Worm (Caenorhabditis elegans) whole organism, L4 larva: ENCODE data around the gene spin-2.

Experiments
- D1046.2 ChIP-seq: fragments of 200-800 bp; sonication (Bioruptor generic); IDR thresholded peaks from 2 replicates; pipeline ENCODE4 v1.3.6; 2022; ENCODE audit warnings: missing genetic modification characterization, missing compliant biosample characterization
- F44E2.7 ChIP-seq: fragments of 200-800 bp; sonication (Bioruptor generic); IDR thresholded peaks from 2 replicates; pipeline ENCODE4 v2.1.2; 2022; ENCODE audit warnings: missing genetic modification characterization, missing compliant biosample characterization
- Y105C5A.15 ChIP-seq: fragments of 200-800 bp; sonication (Bioruptor generic); IDR thresholded peaks from 2 replicates; pipeline ENCODE4 v1.3.6; 2022; ENCODE audit warnings: missing genetic modification characterization, missing compliant biosample characterization
- Y48G9A.11 ChIP-seq: fragments of 200-800 bp; sonication (Bioruptor generic); IDR thresholded peaks from 2 replicates; pipeline ENCODE4 v1.3.6; 2022; ENCODE audit warnings: missing genetic modification reagents, missing genetic modification characterization, missing compliant biosample characterization
- ZK546.5 ChIP-seq, 2 experiments: sonication (generic microtip); optimal IDR thresholded peaks; 2 replicates each; lab custom pipeline; 2017; ENCODE audit warnings: missing biosample characterization in 2 of 2, missing genetic modification characterization in 2 of 2
- ama-1 ChIP-seq: fragments of 150-350 bp; optimal IDR thresholded peaks from 2 replicates; lab custom pipeline; 2014; ENCODE audit warnings: inconsistent platforms, mixed read lengths
- ceh-20 ChIP-seq: fragments of 200-800 bp; sonication (Bioruptor generic); IDR thresholded peaks from 2 replicates; pipeline ENCODE4 v1.3.6; 2022; ENCODE audit warnings: missing genetic modification reagents, missing genetic modification characterization, missing compliant biosample characterization
- ctbp-1 ChIP-seq: fragments of 200-800 bp; sonication (Bioruptor generic); IDR thresholded peaks from 2 replicates; pipeline ENCODE4 v1.3.6; 2022; ENCODE audit warnings: missing genetic modification reagents, missing genetic modification characterization, missing compliant biosample characterization
- dmd-8 ChIP-seq: fragments of 200-800 bp; sonication (Bioruptor generic); IDR thresholded peaks from 2 replicates; pipeline ENCODE4 v1.3.6; 2022; ENCODE audit warnings: missing genetic modification characterization, missing compliant biosample characterization
- dmd-9 ChIP-seq: fragments of 200-800 bp; sonication (Bioruptor generic); IDR thresholded peaks from 2 replicates; pipeline ENCODE4 v1.3.6; 2022; ENCODE audit warnings: missing genetic modification reagents, missing genetic modification characterization, missing compliant biosample characterization
- dpl-1 ChIP-seq: fragments of 150-350 bp; optimal IDR thresholded peaks from 2 replicates; lab custom pipeline; 2014; ENCODE audit warnings: missing biosample characterization, missing genetic modification reagents, missing genetic modification characterization
- egl-27 ChIP-seq: sonication (generic microtip); optimal IDR thresholded peaks from 3 replicates; lab custom pipeline; 2017; ENCODE audit warnings: missing biosample characterization, missing genetic modification reagents, missing genetic modification characterization
- egl-43 ChIP-seq: fragments of 200-800 bp; sonication (Bioruptor generic); IDR thresholded peaks from 2 replicates; pipeline ENCODE4 v1.3.6; 2022; ENCODE audit warnings: missing genetic modification reagents, missing genetic modification characterization, missing compliant biosample characterization
- fkh-10 ChIP-seq: fragments of 150-350 bp; optimal IDR thresholded peaks from 2 replicates; lab custom pipeline; 2014; ENCODE audit warnings: missing biosample characterization, missing genetic modification reagents, missing genetic modification characterization
- hif-1 ChIP-seq, 2 experiments: sonication (generic microtip); optimal IDR thresholded peaks; 2 replicates each; lab custom pipeline; 2016 to 2017; ENCODE audit warnings: missing compliant biosample characterization in 2 of 2, missing genetic modification characterization in 2 of 2, missing genetic modification reagents in 2 of 2, missing genotype in 2 of 2, mild to moderate bottlenecking in 1 of 2
- lin-1 ChIP-seq: fragments of 200-800 bp; sonication (Bioruptor generic); IDR thresholded peaks from 2 replicates; pipeline ENCODE4 v1.3.6; 2022; ENCODE audit warnings: missing genetic modification reagents, missing genetic modification characterization, missing compliant biosample characterization
- lin-15B ChIP-seq: fragments of 150-350 bp; sonication (generic microtip); optimal IDR thresholded peaks from 3 replicates; lab custom pipeline; 2014; ENCODE audit warnings: missing biosample characterization, missing genetic modification characterization
- lin-29 ChIP-seq: fragments of 200-800 bp; sonication (Bioruptor generic); IDR thresholded peaks from 2 replicates; pipeline ENCODE4 v1.3.6; 2022; ENCODE audit warnings: missing genetic modification reagents, missing genetic modification characterization, missing compliant biosample characterization
- madf-9 ChIP-seq: fragments of 200-800 bp; sonication (Bioruptor generic); conservative IDR thresholded peaks from 2 replicates; pipeline ENCODE4 v1.3.6; 2022; ENCODE audit warnings: missing genetic modification reagents, missing genetic modification characterization, missing compliant biosample characterization
- mdl-1 ChIP-seq, 2 experiments: fragments of 150-350 bp in 1 of 2; sonication (generic microtip) in 1 of 2; optimal IDR thresholded peaks; 2 replicates each; lab custom pipeline; 2014 to 2017; ENCODE audit warnings: missing biosample characterization in 2 of 2, missing genetic modification characterization in 2 of 2
- mdt-29 ChIP-seq: fragments of 200-800 bp; sonication (Bioruptor generic); IDR thresholded peaks from 2 replicates; pipeline ENCODE4 v1.3.6; 2022; ENCODE audit warnings: missing genetic modification reagents, missing genetic modification characterization, missing compliant biosample characterization
- mxl-3 ChIP-seq: fragments of 200-800 bp; sonication (Bioruptor generic); optimal IDR thresholded peaks from 2 replicates; lab custom pipeline; 2018; ENCODE audit warnings: mild to moderate bottlenecking, missing genetic modification characterization, missing compliant biosample characterization
- nhr-102 ChIP-seq: sonication (generic microtip); optimal IDR thresholded peaks from 2 replicates; lab custom pipeline; 2016; ENCODE audit warnings: mild to moderate bottlenecking, missing genetic modification characterization, moderate library complexity, missing compliant biosample characterization
- nhr-25 ChIP-seq: sonication (generic microtip); optimal IDR thresholded peaks from 2 replicates; lab custom pipeline; 2017; ENCODE audit warnings: missing genetic modification characterization, mild to moderate bottlenecking, missing compliant biosample characterization, antibody characterized with exemption, moderate library complexity, borderline replicate concordance; ENCODE audit not compliant: insufficient read depth
- nhr-28 ChIP-seq: fragments of 150-350 bp; optimal IDR thresholded peaks from 2 replicates; lab custom pipeline; 2014; ENCODE audit warnings: missing biosample characterization, missing genetic modification characterization
- nhr-41 ChIP-seq: fragments of 200-800 bp; sonication (Bioruptor generic); IDR thresholded peaks from 2 replicates; pipeline ENCODE4 v1.3.6; 2022; ENCODE audit warnings: missing genetic modification reagents, missing genetic modification characterization, missing compliant biosample characterization
- nhr-48 ChIP-seq: sonication (generic microtip); optimal IDR thresholded peaks from 2 replicates; lab custom pipeline; 2016; ENCODE audit warnings: mild to moderate bottlenecking, missing genetic modification characterization, missing compliant biosample characterization
- php-3 ChIP-seq: fragments of 200-800 bp; sonication (Bioruptor generic); IDR thresholded peaks from 2 replicates; pipeline ENCODE4 v1.3.6; 2022; ENCODE audit warnings: missing genetic modification reagents, missing genetic modification characterization, missing compliant biosample characterization
- sdz-12 ChIP-seq: fragments of 200-800 bp; sonication (Bioruptor generic); optimal IDR thresholded peaks from 2 replicates; lab custom pipeline; 2018; ENCODE audit warnings: mild to moderate bottlenecking, missing genetic modification characterization, missing compliant biosample characterization
- set-16 ChIP-seq: fragments of 200-800 bp; sonication (Bioruptor generic); IDR thresholded peaks from 2 replicates; pipeline ENCODE4 v1.3.6; 2022; ENCODE audit warnings: missing genetic modification reagents, missing genetic modification characterization, missing compliant biosample characterization
- skn-1 ChIP-seq: fragments of 150-350 bp; optimal IDR thresholded peaks from 2 replicates; lab custom pipeline; 2014; ENCODE audit warnings: missing biosample characterization, missing genetic modification characterization
- snpc-1.2 ChIP-seq: fragments of 200-800 bp; sonication (Bioruptor generic); IDR thresholded peaks from 2 replicates; pipeline ENCODE4 v1.3.6; 2022; ENCODE audit warnings: missing genetic modification reagents, missing genetic modification characterization, missing compliant biosample characterization
- tag-97 ChIP-seq: fragments of 200-800 bp; sonication (Bioruptor generic); IDR thresholded peaks from 2 replicates; pipeline ENCODE4 v1.3.6; 2022; ENCODE audit warnings: missing genetic modification characterization, missing compliant biosample characterization
- tra-1 ChIP-seq: fragments of 200-800 bp; sonication (Bioruptor generic); IDR thresholded peaks from 2 replicates; pipeline ENCODE4 v1.3.6; 2022; ENCODE audit warnings: missing genetic modification reagents, missing genetic modification characterization, missing compliant biosample characterization
- unc-39 ChIP-seq: sonication (generic microtip); optimal IDR thresholded peaks from 2 replicates; lab custom pipeline; 2017; ENCODE audit warnings: missing biosample characterization, missing genetic modification characterization
- unc-62 ChIP-seq, 3 experiments: fragments of 150-350 bp in 1 of 3; sonication (generic microtip); optimal IDR thresholded peaks in 2 of 3; peaks in 1 of 3; 1 replicate in 1 of 3; 2 replicates in 2 of 3; lab custom pipeline; 2014 to 2017; ENCODE audit warnings: missing biosample characterization in 3 of 3, missing genetic modification characterization in 3 of 3, missing genetic modification reagents in 3 of 3, missing genotype in 1 of 3
- zag-1 ChIP-seq: fragments of 150-350 bp; optimal IDR thresholded peaks from 2 replicates; lab custom pipeline; 2014; ENCODE audit warnings: missing biosample characterization, missing genetic modification characterization
- zip-2 ChIP-seq: fragments of 150-350 bp; optimal IDR thresholded peaks from 2 replicates; lab custom pipeline; 2014; ENCODE audit warnings: missing biosample characterization, missing genetic modification characterization
- ztf-7 ChIP-seq: fragments of 150-350 bp; optimal IDR thresholded peaks from 2 replicates; lab custom pipeline; 2014; ENCODE audit warnings: missing biosample characterization, missing genetic modification characterization

spin-2 gene

DNA sequence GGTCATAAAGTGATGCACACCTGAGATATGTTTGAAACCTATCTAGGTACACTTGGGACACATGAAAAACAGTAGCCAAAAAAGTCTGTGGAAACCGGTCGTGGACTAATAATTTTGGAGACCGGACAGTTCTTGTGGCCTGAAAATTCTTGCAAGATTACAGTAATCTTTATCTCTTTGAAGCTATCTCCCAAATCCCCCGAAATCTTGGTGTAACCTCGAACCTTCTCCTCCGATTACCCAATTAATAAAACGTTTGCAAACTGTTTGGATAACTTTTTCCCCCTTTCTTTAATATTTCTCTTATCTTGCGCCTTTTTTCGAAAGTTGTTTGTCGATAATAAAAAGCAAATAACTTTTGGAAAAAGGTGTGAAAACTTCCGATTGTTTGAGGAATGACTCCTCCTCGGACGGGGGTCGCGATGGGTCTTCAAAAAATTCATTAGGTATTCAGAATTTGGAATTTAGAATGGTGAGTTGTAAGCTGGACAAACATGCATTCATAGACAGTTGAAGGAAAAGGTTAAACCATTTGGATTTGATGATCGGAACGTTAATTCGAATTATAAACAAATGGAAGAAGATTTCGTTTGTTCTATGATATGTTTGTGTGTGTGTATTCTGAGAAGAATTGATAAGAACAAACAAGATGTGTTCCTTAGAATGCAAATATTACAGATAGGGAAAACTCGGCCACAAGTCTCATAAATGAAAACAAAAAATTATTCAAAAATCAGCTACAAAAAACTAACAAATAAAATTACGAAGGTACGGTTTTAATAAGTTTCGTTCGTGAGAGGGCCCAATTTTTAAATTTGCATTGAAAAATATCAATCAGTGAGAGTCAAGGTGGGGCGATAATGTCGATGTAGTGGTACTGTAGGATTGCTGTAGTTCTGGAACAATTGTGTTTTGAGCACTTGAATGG, 3.7 kb upstream of the spin-2 start (continued):
- no peak for TF ChIP-seq tra-1 (GFP tag; lab: Robert Waterston, UW)
- no peak for TF ChIP-seq zag-1
- no peak for TF ChIP-seq lin-1 (GFP tag; lab: Robert Waterston, UW)
- no peak for TF ChIP-seq mdt-29
- TF ChIP-seq mxl-3, result no peak
- no peak for TF ChIP-seq hif-1 (tag; optimal IDR thresholded peaks at IDR 0.05; lab: Kevin White, UChicago)
- TF ChIP-seq nhr-48 (tag; lab: Kevin White, UChicago), result peak; percentile 1
- TF ChIP-seq unc-62 (GFP tag; optimal IDR thresholded peaks at IDR 0.05 in 1 of 2; lab: Kevin White, UChicago), result peak in 1 of 2 experiments; percentile 86
- no peak for TF ChIP-seq unc-62 (tag; optimal IDR thresholded peaks at IDR 0.05; lab: Kevin White, UChicago)
- no peak for TF ChIP-seq dmd-8
- no peak for TF ChIP-seq Y105C5A.15
- no peak for TF ChIP-seq F44E2.7 (GFP tag; lab: Robert Waterston, UW)
- no peak for TF ChIP-seq snpc-1.2 (GFP tag; lab: Robert Waterston, UW)
- TF ChIP-seq Y48G9A.11 (GFP tag; lab: Robert Waterston, UW), result no peak
- peak; percentile 41; the same call in 1 of the 2 replicates for TF ChIP-seq ceh-20 (GFP tag; lab: Robert Waterston, UW)
- TF ChIP-seq mdl-1 (tag; optimal IDR thresholded peaks at IDR 0.05; lab: Kevin White, UChicago), result no peak
- no peak for TF ChIP-seq ZK546.5 (tag; optimal IDR thresholded peaks at IDR 0.05; lab: Kevin White, UChicago)
- TF ChIP-seq nhr-41 (GFP tag; lab: Robert Waterston, UW), result no peak
- TF ChIP-seq madf-9, result no peak
- no peak for TF ChIP-seq sdz-12
- TF ChIP-seq dmd-9 (GFP tag; lab: Robert Waterston, UW), result 0 out of 2 replicates have a peak, but pooled peaks have one; percentile 17
- TF ChIP-seq nhr-102, result no peak
- TF ChIP-seq ama-1 (lab: Kevin White, UChicago), result no peak
- no peak for TF ChIP-seq unc-39 (tag; lab: Kevin White, UChicago)
- no peak for TF ChIP-seq skn-1 (tag; lab: Kevin White, UChicago)
- TF ChIP-seq egl-27 (tag; lab: Kevin White, UChicago), result no peak
- TF ChIP-seq, all 104 proteins: peak for 10

DNA sequence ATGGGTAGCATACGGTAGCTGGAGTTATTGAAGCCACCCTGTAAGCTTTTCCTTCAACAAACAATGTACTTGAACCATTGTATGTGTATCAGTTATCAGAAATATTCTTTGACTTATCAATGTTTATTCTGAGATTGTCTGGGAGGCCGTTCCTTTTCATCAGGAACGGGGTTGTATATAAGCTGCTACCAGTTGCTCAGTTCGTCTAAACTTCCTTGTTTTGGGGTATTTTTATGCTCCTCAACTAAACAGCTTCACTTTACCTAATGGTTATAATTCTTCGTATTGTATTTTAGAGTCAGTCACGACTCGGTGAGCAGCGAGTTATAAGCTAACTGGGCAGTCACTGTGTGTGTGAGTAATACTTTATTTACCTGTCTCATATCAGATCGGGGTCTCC, 1.1 kb upstream of the spin-2 start:
- peak in 1 of 2 experiments; percentile 91 for TF ChIP-seq unc-62 (GFP tag; optimal IDR thresholded peaks at IDR 0.05 in 1 of 2; lab: Kevin White, UChicago)
- no peak for TF ChIP-seq unc-62 (tag; optimal IDR thresholded peaks at IDR 0.05; lab: Kevin White, UChicago)
- no peak for TF ChIP-seq ztf-7
- TF ChIP-seq, all 104 proteins: peak for 1

DNA sequence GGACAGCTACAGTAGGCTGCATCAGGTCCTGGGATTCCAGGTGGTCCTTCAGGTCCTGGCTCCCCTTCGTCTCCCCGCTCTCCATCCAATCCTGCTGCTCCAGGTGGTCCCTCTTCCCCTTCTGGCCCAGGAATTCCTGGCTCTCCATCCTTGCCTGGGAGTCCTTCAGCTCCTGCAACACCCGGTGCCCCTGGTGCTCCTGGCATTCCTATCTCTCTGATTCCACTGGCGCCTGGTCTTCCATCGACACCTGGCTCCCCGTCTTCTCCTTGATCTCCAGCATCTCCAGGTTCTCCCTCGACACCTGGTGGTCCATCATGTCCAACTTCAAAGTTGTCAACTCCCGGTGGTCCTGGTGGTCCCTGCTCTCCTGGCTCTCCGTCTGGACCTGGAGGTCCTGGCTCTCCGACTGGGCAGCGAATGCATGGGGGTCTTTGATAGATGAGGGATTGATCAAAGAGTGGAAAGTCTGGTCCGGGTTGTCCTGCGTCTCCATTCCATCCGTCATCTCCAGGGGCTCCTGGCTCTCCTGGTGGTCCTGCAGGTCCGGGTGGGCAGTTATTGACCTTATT, 3.0 kb downstream of the spin-2 start:
- TF ChIP-seq nhr-28 (no peak), zip-2 (tag; lab: Kevin White, UChicago) (no peak), fkh-10 (GFP tag; lab: Kevin White, UChicago) (no peak), set-16 (peak; percentile 95), php-3 (GFP tag; lab: Robert Waterston, UW) (no peak), lin-29 (no peak), egl-43 (GFP tag; lab: Robert Waterston, UW) (0 out of 2 replicates have a peak, but pooled peaks have one; percentile 5), ctbp-1 (GFP tag; lab: Robert Waterston, UW) (no peak), lin-15B (no peak), tag-97 (GFP tag; lab: Robert Waterston, UW) (no peak), nhr-25 (tag; lab: Kevin White, UChicago) (no peak), D1046.2 (GFP tag; lab: Robert Waterston, UW) (no peak), dpl-1 (GFP tag; lab: Kevin White, UChicago) (no peak)
